Worm (Caenorhabditis elegans) whole organism, dauer: ENCODE measurements around the gene asp-16.

ENCODE experiments used
- unc-62 ChIP-seq: sonication (generic microtip); optimal IDR thresholded peaks from 2 replicates; lab custom pipeline; 2017; ENCODE audit warnings: missing biosample characterization, missing genetic modification reagents, missing genetic modification characterization

Gene asp-16

DNA sequence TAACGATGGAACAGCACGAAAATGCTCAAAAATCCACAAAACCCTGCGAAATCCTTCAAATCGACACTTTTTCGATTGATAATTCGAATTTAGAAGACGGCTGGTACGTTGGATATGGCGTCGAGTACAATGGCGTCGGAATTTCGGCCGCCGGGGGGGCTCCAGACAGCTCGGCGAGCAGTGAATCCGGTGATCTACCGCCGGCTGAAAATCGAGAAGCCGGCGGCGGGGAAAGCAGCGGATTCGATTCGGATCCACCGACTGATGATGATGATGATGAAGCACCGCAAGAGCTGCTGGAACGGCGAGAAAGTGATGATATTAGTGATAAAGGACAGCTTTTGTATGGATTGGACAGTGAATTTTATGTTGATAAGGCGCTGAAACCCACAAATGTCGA lies 51.4 kb downstream of the asp-16 start:
- TF ChIP-seq unc-62 (GFP tag; lab: Kevin White, UChicago): no peak

ce11 chrV:18990238-18990901 lies 52.0 kb downstream of the asp-16 start, which contains the start of the genes reps-1 and Y39B6A.37:
Gene reps-1 (minus strand): TSS chrV:18990500.
Gene Y39B6A.37 (plus strand): TSS chrV:18990851.
- no peak for TF ChIP-seq unc-62 (GFP tag; lab: Kevin White, UChicago)
